Worm (Caenorhabditis elegans) whole organism, midembryonic: ENCODE measurements around the gene sqv-3.

Source experiments
- flt-1 ChIP-seq: fragments of 200-800 bp; sonication (Bioruptor generic); IDR thresholded peaks from 2 replicates; pipeline ENCODE4 v1.3.6; 2022; ENCODE audit warnings: missing genetic modification characterization, missing compliant biosample characterization
- tab-1 ChIP-seq: fragments of 200-800 bp; sonication (Bioruptor generic); IDR thresholded peaks from 2 replicates; pipeline ENCODE4 v1.3.6; 2022; ENCODE audit warnings: missing genetic modification characterization, missing compliant biosample characterization
- ztf-23 ChIP-seq: fragments of 200-800 bp; sonication (Bioruptor generic); IDR thresholded peaks from 2 replicates; pipeline ENCODE4 v1.3.6; 2022; ENCODE audit warnings: missing genetic modification reagents, missing genetic modification characterization, missing compliant biosample characterization
- ztf-29 ChIP-seq: fragments of 200-800 bp; sonication (Bioruptor generic); IDR thresholded peaks from 2 replicates; pipeline ENCODE4 v1.3.6; 2022; ENCODE audit warnings: missing genetic modification reagents, missing genetic modification characterization, missing compliant biosample characterization

DNA sequence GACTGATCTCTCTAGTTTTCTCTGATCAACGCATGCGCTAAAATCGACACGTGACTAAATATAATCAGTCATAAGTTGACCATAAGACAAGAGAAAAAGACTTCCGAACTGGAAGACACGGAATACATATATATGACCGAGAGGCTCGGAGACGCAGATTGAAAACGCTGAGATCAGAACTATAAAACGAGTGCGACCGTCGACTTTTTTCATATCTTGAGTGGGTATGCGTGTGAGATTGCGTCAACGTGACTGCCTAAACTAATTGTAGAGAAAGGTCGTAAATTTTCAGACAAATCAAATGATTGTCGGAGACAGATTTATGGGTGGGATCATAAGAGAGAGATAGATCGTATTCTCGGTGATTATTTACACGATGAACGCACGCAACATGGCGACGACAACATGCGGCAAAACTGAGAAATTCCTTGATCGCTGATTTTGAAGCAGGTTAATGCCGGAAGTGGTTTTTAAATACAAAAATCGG, 27.4 kb upstream of the sqv-3 start:
- TF ChIP-seq flt-1 (GFP tag; lab: Robert Waterston, UW) (no peak), tab-1 (GFP tag; lab: Robert Waterston, UW) (no peak), ztf-23 (GFP tag; lab: Robert Waterston, UW) (no peak), ztf-29 (no peak)
